Fruit fly (Drosophila melanogaster) whole organism, embryonic: ENCODE results near the gene CG13376.
A peak's percentile ranks its signal among the peaks of the same experiment; 100 is the strongest.

Experiments
- CG8478 ChIP-seq: fragments of >200 bp; optimal IDR thresholded peaks from 2 replicates; lab custom pipeline; 2018
- D19B ChIP-seq: fragments of 200-800 bp; sonication (Bioruptor generic); optimal IDR thresholded peaks from 2 replicates; lab custom pipeline; 2017; ENCODE audit warnings: missing biosample characterization, mild to moderate bottlenecking, missing genetic modification characterization
- Med ChIP-seq: fragments of 200-800 bp; sonication (Bioruptor generic); peaks from one replicate; lab custom pipeline; 2016; ENCODE audit warnings: missing biosample characterization, missing genetic modification characterization, mild to moderate bottlenecking, inconsistent platforms, moderate library complexity
- Xbp1 ChIP-seq: fragments of 200-800 bp; sonication (Bioruptor generic); optimal IDR thresholded peaks from 3 replicates; lab custom pipeline; 2016; ENCODE audit warnings: missing biosample characterization, mild to moderate bottlenecking, missing genetic modification characterization
- ems ChIP-seq: fragments of 200-800 bp; sonication (Bioruptor generic); optimal IDR thresholded peaks from 3 replicates; lab custom pipeline; 2016; ENCODE audit warnings: missing biosample characterization, missing genetic modification characterization

dm6 chrX:255369-255768 lies 11.5 kb downstream of the CG13376 start, which contains the start of gene cin:
- TF ChIP-seq CG8478 (lab: Kevin White, UChicago) (no peak), Xbp1 (GFP tag; lab: Kevin White, UChicago) (peak; percentile 37), D19B (GFP tag; lab: Kevin White, UChicago) (peak; percentile 20), Med (GFP tag; lab: Kevin White, UChicago) (peak; percentile 75), ems (GFP tag; lab: Kevin White, UChicago) (no peak)
